Worm (Caenorhabditis elegans) whole organism, young adult: ENCODE results near the gene C16H3.3.

ENCODE experiments used
- B0261.1 ChIP-seq: sonication (generic microtip); optimal IDR thresholded peaks from 2 replicates; lab custom pipeline; 2016; ENCODE audit warnings: mild to moderate bottlenecking, missing genetic modification characterization, moderate library complexity, missing compliant biosample characterization
- B0336.3 ChIP-seq: fragments of 200-800 bp; sonication (Bioruptor generic); IDR thresholded peaks from 2 replicates; pipeline ENCODE4 v1.3.6; 2022; ENCODE audit warnings: missing genetic modification characterization, missing compliant biosample characterization
- C17E4.6 ChIP-seq: fragments of 200-800 bp; sonication (Bioruptor generic); IDR thresholded peaks from 2 replicates; pipeline ENCODE4 v1.3.6; 2022; ENCODE audit warnings: missing genetic modification reagents, missing genetic modification characterization, missing compliant biosample characterization
- D2030.7 ChIP-seq: fragments of 200-800 bp; sonication (Bioruptor generic); IDR thresholded peaks from 2 replicates; pipeline ENCODE4 v1.3.6; 2022; ENCODE audit warnings: missing genetic modification reagents, missing genetic modification characterization, missing compliant biosample characterization
- F22D6.2 ChIP-seq: sonication (generic microtip); optimal IDR thresholded peaks from 2 replicates; lab custom pipeline; 2016; ENCODE audit warnings: mild to moderate bottlenecking, missing genetic modification characterization, missing compliant biosample characterization
- F23B12.7 ChIP-seq: sonication (generic microtip); optimal IDR thresholded peaks from 2 replicates; lab custom pipeline; 2017; ENCODE audit warnings: missing genetic modification characterization, mild to moderate bottlenecking, missing compliant biosample characterization, antibody characterized with exemption, moderate library complexity; ENCODE audit not compliant: insufficient read depth
- F39B2.1 ChIP-seq: fragments of 200-800 bp; sonication (Bioruptor generic); IDR thresholded peaks from 2 replicates; pipeline ENCODE4 v1.3.6; 2022; ENCODE audit warnings: missing genetic modification reagents, missing genetic modification characterization, missing compliant biosample characterization
- F52B5.7 ChIP-seq: sonication (generic microtip); optimal IDR thresholded peaks from 2 replicates; lab custom pipeline; 2016; ENCODE audit warnings: mild to moderate bottlenecking, missing genetic modification characterization, missing compliant biosample characterization
- F57C9.4 ChIP-seq: sonication (generic microtip); optimal IDR thresholded peaks from 2 replicates; lab custom pipeline; 2017; ENCODE audit warnings: mild to moderate bottlenecking, missing genetic modification characterization, missing compliant biosample characterization
- K11D2.4 ChIP-seq: fragments of 200-800 bp; sonication (Bioruptor generic); IDR thresholded peaks from 2 replicates; pipeline ENCODE4 v1.3.6; 2022; ENCODE audit warnings: missing genetic modification reagents, missing genetic modification characterization, missing compliant biosample characterization
- T26A5.8 ChIP-seq: sonication (generic microtip); optimal IDR thresholded peaks from 2 replicates; lab custom pipeline; 2016; ENCODE audit warnings: missing genetic modification characterization, missing compliant biosample characterization
- Y95B8A.8 ChIP-seq: fragments of 200-800 bp; sonication (Bioruptor generic); IDR thresholded peaks from 2 replicates; pipeline ENCODE4 v1.3.6; 2022; ENCODE audit warnings: missing genetic modification reagents, missing genetic modification characterization, missing compliant biosample characterization
- aptf-3 ChIP-seq: fragments of 200-800 bp; sonication (Bioruptor generic); IDR thresholded peaks from 2 replicates; pipeline ENCODE4 v1.3.6; 2022; ENCODE audit warnings: missing genetic modification characterization, missing compliant biosample characterization
- attf-5 ChIP-seq: fragments of 200-800 bp; sonication (Bioruptor generic); optimal IDR thresholded peaks from 2 replicates; lab custom pipeline; 2018; ENCODE audit warnings: mild to moderate bottlenecking, missing genetic modification characterization, missing compliant biosample characterization
- cebp-1 ChIP-seq, 2 experiments: fragments of 200-800 bp in 1 of 2; sonication (Bioruptor generic) in 1 of 2; sonication (generic microtip) in 1 of 2; IDR thresholded peaks in 1 of 2; optimal IDR thresholded peaks in 1 of 2; 2 replicates each; pipeline versions ENCODE4 v1.3.6 to Lab custom; 2017 to 2022; ENCODE audit warnings: missing compliant biosample characterization in 2 of 2, missing genetic modification characterization in 2 of 2, mild to moderate bottlenecking in 1 of 2, missing genetic modification reagents in 1 of 2, moderate library complexity in 1 of 2
- ceh-100 ChIP-seq: fragments of 200-800 bp; sonication (Bioruptor generic); IDR thresholded peaks from 2 replicates; pipeline ENCODE4 v1.3.6; 2022; ENCODE audit warnings: missing genetic modification reagents, missing genetic modification characterization, missing compliant biosample characterization
- ceh-27 ChIP-seq: fragments of 200-800 bp; sonication (Bioruptor generic); optimal IDR thresholded peaks from 2 replicates; lab custom pipeline; 2018; ENCODE audit warnings: mild to moderate bottlenecking, missing genetic modification characterization, moderate library complexity, missing compliant biosample characterization
- ceh-91 ChIP-seq: fragments of 200-800 bp; sonication (Bioruptor generic); IDR thresholded peaks from 2 replicates; pipeline ENCODE4 v1.3.6; 2022; ENCODE audit warnings: missing genetic modification reagents, missing genetic modification characterization, missing compliant biosample characterization
- chd-7 ChIP-seq: sonication (generic microtip); optimal IDR thresholded peaks from 2 replicates; lab custom pipeline; 2016; ENCODE audit warnings: mild to moderate bottlenecking, missing genetic modification characterization, moderate library complexity, missing compliant biosample characterization
- dox-1 ChIP-seq: fragments of 200-800 bp; sonication (Bioruptor generic); IDR thresholded peaks from 2 replicates; pipeline ENCODE4 v1.3.6; 2022; ENCODE audit warnings: missing genetic modification reagents, missing genetic modification characterization, missing compliant biosample characterization
- egl-44 ChIP-seq: fragments of 200-800 bp; sonication (Bioruptor generic); IDR thresholded peaks from 2 replicates; pipeline ENCODE4 v1.3.6; 2022; ENCODE audit warnings: missing genetic modification reagents, missing genetic modification characterization, missing compliant biosample characterization
- egrh-3 ChIP-seq: fragments of 200-800 bp; sonication (Bioruptor generic); IDR thresholded peaks from 2 replicates; pipeline ENCODE4 v1.3.6; 2022; ENCODE audit warnings: missing genetic modification reagents, missing genetic modification characterization, missing compliant biosample characterization
- ets-4 ChIP-seq: fragments of 200-800 bp; sonication (Bioruptor generic); optimal IDR thresholded peaks from 2 replicates; lab custom pipeline; 2018; ENCODE audit warnings: mild to moderate bottlenecking, missing genetic modification characterization, missing compliant biosample characterization
- hmg-1.2 ChIP-seq: fragments of 200-800 bp; sonication (Bioruptor generic); IDR thresholded peaks from 2 replicates; pipeline ENCODE4 v1.3.6; 2022; ENCODE audit warnings: missing genetic modification reagents, missing genetic modification characterization, missing compliant biosample characterization
- hrde-1 ChIP-seq: sonication (generic microtip); optimal IDR thresholded peaks from 2 replicates; lab custom pipeline; 2016; ENCODE audit warnings: missing genetic modification characterization, mild to moderate bottlenecking, missing compliant biosample characterization, moderate library complexity, missing genotype, missing genetic modification reagents, borderline replicate concordance
- let-607 ChIP-seq, 2 experiments: fragments of 200-800 bp in 1 of 2; sonication (Bioruptor generic) in 1 of 2; sonication (generic microtip) in 1 of 2; optimal IDR thresholded peaks; 2 replicates each; lab custom pipeline; 2016 to 2018; ENCODE audit warnings: mild to moderate bottlenecking in 2 of 2, missing compliant biosample characterization in 2 of 2, missing genetic modification characterization in 2 of 2, moderate library complexity in 2 of 2, missing genotype in 1 of 2
- lin-40 ChIP-seq: sonication (generic microtip); optimal IDR thresholded peaks from 2 replicates; lab custom pipeline; 2016; ENCODE audit warnings: missing genetic modification characterization, mild to moderate bottlenecking, missing compliant biosample characterization, missing genotype, missing genetic modification reagents
- madf-10 ChIP-seq: sonication (generic microtip); optimal IDR thresholded peaks from 2 replicates; lab custom pipeline; 2016; ENCODE audit warnings: mild to moderate bottlenecking, missing genetic modification characterization, missing compliant biosample characterization
- madf-3 ChIP-seq: fragments of 200-800 bp; sonication (Bioruptor generic); IDR thresholded peaks from 2 replicates; pipeline ENCODE4 v1.3.6; 2022; ENCODE audit warnings: missing genetic modification reagents, missing genetic modification characterization, missing compliant biosample characterization
- madf-8 ChIP-seq: fragments of 200-800 bp; sonication (Bioruptor generic); conservative IDR thresholded peaks from 2 replicates; pipeline ENCODE4 v1.3.6; 2022; ENCODE audit warnings: missing genetic modification reagents, missing genetic modification characterization, missing compliant biosample characterization
- mcd-1 ChIP-seq: fragments of 200-800 bp; sonication (Bioruptor generic); IDR thresholded peaks from 2 replicates; pipeline ENCODE4 v1.3.6; 2022; ENCODE audit warnings: missing genetic modification reagents, missing genetic modification characterization, missing compliant biosample characterization
- mel-28 ChIP-seq: sonication (generic microtip); optimal IDR thresholded peaks from 2 replicates; lab custom pipeline; 2016; ENCODE audit warnings: borderline replicate concordance, mild to moderate bottlenecking, missing genetic modification characterization, missing compliant biosample characterization
- nfya-2 ChIP-seq: fragments of 200-800 bp; sonication (Bioruptor generic); IDR thresholded peaks from 2 replicates; pipeline ENCODE4 v1.3.6; 2022; ENCODE audit warnings: missing genetic modification reagents, missing genetic modification characterization, missing compliant biosample characterization
- nfyb-1 ChIP-seq: fragments of 200-800 bp; sonication (Bioruptor generic); IDR thresholded peaks from 2 replicates; pipeline ENCODE4 v1.3.6; 2022; ENCODE audit warnings: missing genetic modification reagents, missing genetic modification characterization, missing compliant biosample characterization
- nhr-179 ChIP-seq: sonication (generic microtip); optimal IDR thresholded peaks from 2 replicates; lab custom pipeline; 2016; ENCODE audit warnings: mild to moderate bottlenecking, missing genetic modification characterization, missing compliant biosample characterization
- nhr-90 ChIP-seq: sonication (generic microtip); optimal IDR thresholded peaks from 2 replicates; lab custom pipeline; 2016; ENCODE audit warnings: missing genotype, mild to moderate bottlenecking, missing genetic modification characterization, missing compliant biosample characterization
- repo-1 ChIP-seq: sonication (generic microtip); optimal IDR thresholded peaks from 2 replicates; lab custom pipeline; 2017; ENCODE audit warnings: mild to moderate bottlenecking, missing genetic modification characterization, missing compliant biosample characterization
- snpc-1.1 ChIP-seq: sonication (generic microtip); optimal IDR thresholded peaks from 2 replicates; lab custom pipeline; 2017; ENCODE audit warnings: missing genetic modification characterization, mild to moderate bottlenecking, missing compliant biosample characterization, antibody characterized with exemption, moderate library complexity, missing genotype, missing genetic modification reagents; ENCODE audit not compliant: insufficient read depth
- snpc-1.3 ChIP-seq: sonication (generic microtip); optimal IDR thresholded peaks from 2 replicates; lab custom pipeline; 2017; ENCODE audit warnings: missing genetic modification characterization, mild to moderate bottlenecking, missing compliant biosample characterization, antibody characterized with exemption, moderate library complexity, missing genotype, missing genetic modification reagents; ENCODE audit not compliant: insufficient read depth
- snpc-3.4 ChIP-seq: sonication (generic microtip); optimal IDR thresholded peaks from 2 replicates; lab custom pipeline; 2017; ENCODE audit warnings: missing genetic modification characterization, mild to moderate bottlenecking, missing compliant biosample characterization, antibody characterized with exemption, moderate library complexity, missing genotype, missing genetic modification reagents
- somi-1 ChIP-seq: fragments of 200-800 bp; sonication (Bioruptor generic); optimal IDR thresholded peaks from 2 replicates; lab custom pipeline; 2018; ENCODE audit warnings: mild to moderate bottlenecking, missing genetic modification characterization, missing compliant biosample characterization
- sptf-2 ChIP-seq: fragments of 200-800 bp; sonication (Bioruptor generic); optimal IDR thresholded peaks from 2 replicates; lab custom pipeline; 2018; ENCODE audit warnings: mild to moderate bottlenecking, missing genetic modification characterization, missing compliant biosample characterization
- tbp1 ChIP-seq: fragments of 200-800 bp; sonication (Bioruptor generic); optimal IDR thresholded peaks from 2 replicates; lab custom pipeline; 2018; ENCODE audit warnings: mild to moderate bottlenecking, missing genetic modification characterization, missing compliant biosample characterization
- tbx-9 ChIP-seq: sonication (generic microtip); optimal IDR thresholded peaks from 2 replicates; lab custom pipeline; 2016; ENCODE audit warnings: borderline replicate concordance, missing genetic modification characterization, inconsistent platforms, missing compliant biosample characterization
- ztf-26 ChIP-seq: sonication (generic microtip); optimal IDR thresholded peaks from 2 replicates; lab custom pipeline; 2017; ENCODE audit warnings: missing genetic modification characterization, missing compliant biosample characterization
- ztf-28 ChIP-seq: fragments of 200-800 bp; sonication (Bioruptor generic); IDR thresholded peaks from 2 replicates; pipeline ENCODE4 v1.3.6; 2022; ENCODE audit warnings: missing genetic modification reagents, missing genetic modification characterization, missing compliant biosample characterization
- ztf-3 ChIP-seq: fragments of 200-800 bp; sonication (Bioruptor generic); optimal IDR thresholded peaks from 2 replicates; lab custom pipeline; 2018; ENCODE audit warnings: mild to moderate bottlenecking, missing genetic modification characterization, missing compliant biosample characterization

C16H3.3 gene

ce11 chrX:17630888-17631287, 21.0 kb upstream of the C16H3.3 start:
- TF ChIP-seq ztf-3 (GFP tag; lab: Kevin White, UChicago) (no peak), somi-1 (GFP tag; lab: Kevin White, UChicago) (peak; percentile 74), snpc-3.4 (tag; lab: Kevin White, UChicago) (no peak), hmg-1.2 (no peak), madf-10 (peak; percentile 23), B0261.1 (tag; lab: Kevin White, UChicago) (no peak), F23B12.7 (tag; lab: Kevin White, UChicago) (no peak), let-607 (tag; optimal IDR thresholded peaks at IDR 0.05; lab: Kevin White, UChicago) (peak; percentile 20 to 51), egl-44 (GFP tag; lab: Robert Waterston, UW) (peak; percentile 70; the same call in 1 of the 2 replicates), sptf-2 (GFP tag; lab: Kevin White, UChicago) (peak; percentile 7), D2030.7 (GFP tag; lab: Robert Waterston, UW) (no peak), egrh-3 (GFP tag; lab: Robert Waterston, UW) (0 out of 2 replicates have a peak, but pooled peaks have one; percentile 14), tbx-9 (tag; lab: Kevin White, UChicago) (no peak), K11D2.4 (GFP tag; lab: Robert Waterston, UW) (0 out of 2 replicates have a peak, but pooled peaks have one; percentile 30), aptf-3 (GFP tag; lab: Robert Waterston, UW) (no peak), attf-5 (GFP tag; lab: Kevin White, UChicago) (peak; percentile 35), madf-3 (GFP tag; lab: Robert Waterston, UW) (no peak), chd-7 (peak; percentile 72), hrde-1 (tag; lab: Kevin White, UChicago) (no peak), ceh-91 (no peak), Y95B8A.8 (GFP tag; lab: Robert Waterston, UW) (no peak), ceh-27 (GFP tag; lab: Kevin White, UChicago) (peak; percentile 61), snpc-1.1 (tag; lab: Kevin White, UChicago) (no peak), ztf-28 (no peak), ets-4 (GFP tag; lab: Kevin White, UChicago) (no peak), F22D6.2 (tag; lab: Kevin White, UChicago) (peak; percentile 32), lin-40 (tag; lab: Kevin White, UChicago) (peak; percentile 72), nhr-90 (tag; lab: Kevin White, UChicago) (no peak), tbp1 (peak; percentile 14), nfya-2 (no peak), mcd-1 (peak; percentile 50), B0336.3 (GFP tag; lab: Robert Waterston, UW) (peak; percentile 78), madf-8 (no peak), nhr-179 (tag; lab: Kevin White, UChicago) (no peak), dox-1 (peak; percentile 49; the same call in 1 of the 2 replicates), F52B5.7 (no peak), cebp-1 (GFP tag; IDR thresholded peaks at IDR 0.05; lab: Robert Waterston, UW) (no peak), cebp-1 (tag; optimal IDR thresholded peaks at IDR 0.05; lab: Kevin White, UChicago) (peak; percentile 61), ceh-100 (GFP tag; lab: Robert Waterston, UW) (no peak), F39B2.1 (no peak), repo-1 (tag; lab: Kevin White, UChicago) (no peak), ztf-26 (tag; lab: Kevin White, UChicago) (peak; percentile 83), nfyb-1 (peak; percentile 77), T26A5.8 (tag; lab: Kevin White, UChicago) (no peak), C17E4.6 (no peak), snpc-1.3 (tag; lab: Kevin White, UChicago) (no peak), F57C9.4 (tag; lab: Kevin White, UChicago) (no peak), mel-28 (tag; lab: Kevin White, UChicago) (no peak)
